Worm (Caenorhabditis elegans) whole organism, L2 larva: ENCODE results near the gene C47A4.3.
A peak's percentile ranks its signal among the peaks of the same experiment; 100 is the strongest.

Source experiments
- F13H6.1 ChIP-seq: sonication (generic microtip); optimal IDR thresholded peaks from 2 replicates; lab custom pipeline; 2016; ENCODE audit warnings: missing genetic modification characterization, missing compliant biosample characterization
- R02D3.7 ChIP-seq: fragments of 150-350 bp; optimal IDR thresholded peaks from 2 replicates; lab custom pipeline; 2014; ENCODE audit warnings: missing biosample characterization, missing genetic modification characterization
- ZK546.5 ChIP-seq: sonication (generic microtip); optimal IDR thresholded peaks from 2 replicates; lab custom pipeline; 2017; ENCODE audit warnings: missing biosample characterization, missing genetic modification characterization
- alr-1 ChIP-seq: fragments of 150-350 bp; optimal IDR thresholded peaks from 2 replicates; lab custom pipeline; 2014; ENCODE audit warnings: missing biosample characterization, missing genetic modification characterization
- ama-1 ChIP-seq: fragments of 150-350 bp; optimal IDR thresholded peaks from 2 replicates; lab custom pipeline; 2018; ENCODE audit warnings: inconsistent platforms
- ceh-82 ChIP-seq: fragments of 150-350 bp; optimal IDR thresholded peaks from 2 replicates; lab custom pipeline; 2014; ENCODE audit warnings: missing biosample characterization, missing genetic modification characterization
- dmd-4 ChIP-seq: sonication (generic microtip); optimal IDR thresholded peaks from 2 replicates; lab custom pipeline; 2017; ENCODE audit warnings: missing biosample characterization, missing genetic modification characterization
- fos-1 ChIP-seq: fragments of 150-350 bp; optimal IDR thresholded peaks from 2 replicates; lab custom pipeline; 2014; ENCODE audit warnings: missing biosample characterization, missing genetic modification characterization
- gmeb-1 ChIP-seq: fragments of 150-350 bp; optimal IDR thresholded peaks from 2 replicates; lab custom pipeline; 2014; ENCODE audit warnings: missing biosample characterization, missing genetic modification characterization
- lin-11 ChIP-seq: fragments of 150-350 bp; sonication (generic microtip); optimal IDR thresholded peaks from 2 replicates; lab custom pipeline; 2014; ENCODE audit warnings: missing biosample characterization, missing genetic modification characterization, inconsistent platforms, mixed read lengths
- lin-39 ChIP-seq: fragments of 150-350 bp; optimal IDR thresholded peaks from 2 replicates; lab custom pipeline; 2014; ENCODE audit warnings: missing biosample characterization, missing genetic modification reagents, missing genetic modification characterization
- lsy-2 ChIP-seq, 2 experiments: fragments of 150-350 bp in 1 of 2; sonication (generic microtip) in 1 of 2; optimal IDR thresholded peaks; 2 replicates each; lab custom pipeline; 2014 to 2017; ENCODE audit warnings: missing biosample characterization in 2 of 2, missing genetic modification characterization in 2 of 2
- mab-5 ChIP-seq: fragments of 150-350 bp; optimal IDR thresholded peaks from 2 replicates; lab custom pipeline; 2014; ENCODE audit warnings: missing biosample characterization, missing genetic modification characterization
- mbf-1 ChIP-seq: sonication (generic microtip); optimal IDR thresholded peaks from 2 replicates; lab custom pipeline; 2017; ENCODE audit warnings: missing biosample characterization, missing genetic modification characterization
- nhr-10 ChIP-seq: sonication (generic microtip); optimal IDR thresholded peaks from 2 replicates; lab custom pipeline; 2017; ENCODE audit warnings: missing biosample characterization, missing genetic modification characterization
- nhr-11 ChIP-seq: fragments of 150-350 bp; optimal IDR thresholded peaks from 2 replicates; lab custom pipeline; 2014; ENCODE audit warnings: missing biosample characterization, missing genetic modification characterization
- nhr-12 ChIP-seq: fragments of 150-350 bp; optimal IDR thresholded peaks from 2 replicates; lab custom pipeline; 2014; ENCODE audit warnings: missing biosample characterization, missing genetic modification characterization
- nhr-129 ChIP-seq: fragments of 150-350 bp; optimal IDR thresholded peaks from 2 replicates; lab custom pipeline; 2014; ENCODE audit warnings: missing biosample characterization, missing genetic modification characterization
- nhr-21 ChIP-seq: fragments of 150-350 bp; optimal IDR thresholded peaks from 2 replicates; lab custom pipeline; 2014; ENCODE audit warnings: missing biosample characterization, missing genetic modification characterization
- nhr-23 ChIP-seq: fragments of 150-350 bp; optimal IDR thresholded peaks from 2 replicates; lab custom pipeline; 2014; ENCODE audit warnings: missing biosample characterization, missing genetic modification reagents, missing genetic modification characterization
- nhr-237 ChIP-seq: fragments of 150-350 bp; optimal IDR thresholded peaks from 2 replicates; lab custom pipeline; 2014; ENCODE audit warnings: missing biosample characterization, missing genetic modification characterization
- nhr-25 ChIP-seq: fragments of 150-350 bp; sonication (generic microtip); optimal IDR thresholded peaks from 3 replicates; lab custom pipeline; 2014; ENCODE audit warnings: missing biosample characterization, missing genetic modification characterization
- nhr-6 ChIP-seq: fragments of 150-350 bp; optimal IDR thresholded peaks from 2 replicates; lab custom pipeline; 2014; ENCODE audit warnings: missing biosample characterization, missing genetic modification characterization
- nhr-77 ChIP-seq: fragments of 150-350 bp; optimal IDR thresholded peaks from 2 replicates; lab custom pipeline; 2014; ENCODE audit warnings: missing biosample characterization, missing genetic modification characterization
- sem-4 ChIP-seq: fragments of 150-350 bp; optimal IDR thresholded peaks from 2 replicates; lab custom pipeline; 2014; ENCODE audit warnings: missing biosample characterization, missing genetic modification reagents, missing genetic modification characterization
- skn-1 ChIP-seq: sonication (generic microtip); optimal IDR thresholded peaks from 2 replicates; lab custom pipeline; 2017; ENCODE audit warnings: missing biosample characterization, missing genetic modification characterization
- sma-3 ChIP-seq: sonication (generic microtip); optimal IDR thresholded peaks from 2 replicates; lab custom pipeline; 2016; ENCODE audit warnings: missing genetic modification reagents, missing genetic modification characterization, missing compliant biosample characterization
- snpc-4 ChIP-seq: fragments of 150-350 bp; optimal IDR thresholded peaks from 2 replicates; lab custom pipeline; 2014; ENCODE audit warnings: missing biosample characterization, missing genetic modification characterization
- unc-55 ChIP-seq: fragments of 150-350 bp; sonication (generic microtip); optimal IDR thresholded peaks from 3 replicates; lab custom pipeline; 2014; ENCODE audit warnings: missing biosample characterization, missing genetic modification reagents, missing genetic modification characterization
- zag-1 ChIP-seq: fragments of 150-350 bp; optimal IDR thresholded peaks from 2 replicates; lab custom pipeline; 2014; ENCODE audit warnings: missing biosample characterization, missing genetic modification characterization
- ztf-1 ChIP-seq: fragments of 200-800 bp; sonication (Bioruptor generic); conservative IDR thresholded peaks from 2 replicates; pipeline ENCODE4 v1.3.6; 2022; ENCODE audit warnings: missing genetic modification characterization, missing compliant biosample characterization
- ztf-11 ChIP-seq: sonication (generic microtip); optimal IDR thresholded peaks from 2 replicates; lab custom pipeline; 2017; ENCODE audit warnings: missing biosample characterization, missing genetic modification characterization
- ztf-4 ChIP-seq: fragments of 150-350 bp; optimal IDR thresholded peaks from 2 replicates; lab custom pipeline; 2014; ENCODE audit warnings: missing biosample characterization, missing genetic modification characterization

C47A4.3 gene

ce11 chrIV:13776745-13777144 lies 34.6 kb upstream of the C47A4.3 start:
- TF ChIP-seq ztf-1 (GFP tag; lab: Robert Waterston, UW) (no peak), nhr-10 (tag; lab: Kevin White, UChicago) (no peak), nhr-21 (tag; lab: Kevin White, UChicago) (no peak), ztf-4 (tag; lab: Kevin White, UChicago) (no peak)

- TF ChIP-seq fos-1 (tag; lab: Kevin White, UChicago), result no peak
- no peak for TF ChIP-seq nhr-25
- TF ChIP-seq F13H6.1 (tag; lab: Kevin White, UChicago), result no peak
- TF ChIP-seq sem-4 (tag; lab: Kevin White, UChicago), result no peak
Observed at ce11 chrIV:13776115-13776514, 34.0 kb upstream of the C47A4.3 start, which contains the start of gene Y45F10D.16. Gene Y45F10D.16, plus strand, starts transcription at chrIV:13776415.

ce11 chrIV:13774578-13774977 lies 32.4 kb upstream of the C47A4.3 start, which contains the start of gene Y45F10D.2:
Gene Y45F10D.2, minus strand, starts transcription at chrIV:13774678.
- TF ChIP-seq sma-3 (no peak), nhr-129 (tag; lab: Kevin White, UChicago) (no peak), gmeb-1 (tag; lab: Kevin White, UChicago) (no peak), unc-55 (GFP tag; lab: Kevin White, UChicago) (no peak), nhr-11 (tag; lab: Kevin White, UChicago) (no peak), ceh-82 (tag; lab: Kevin White, UChicago) (no peak), nhr-12 (tag; lab: Kevin White, UChicago) (no peak), lin-11 (no peak), zag-1 (tag; lab: Kevin White, UChicago) (no peak), nhr-77 (tag; lab: Kevin White, UChicago) (no peak), sem-4 (tag; lab: Kevin White, UChicago) (no peak), ztf-11 (tag; lab: Kevin White, UChicago) (no peak), mab-5 (tag; lab: Kevin White, UChicago) (no peak), alr-1 (tag; lab: Kevin White, UChicago) (no peak), skn-1 (tag; lab: Kevin White, UChicago) (no peak), mbf-1 (no peak)

DNA sequence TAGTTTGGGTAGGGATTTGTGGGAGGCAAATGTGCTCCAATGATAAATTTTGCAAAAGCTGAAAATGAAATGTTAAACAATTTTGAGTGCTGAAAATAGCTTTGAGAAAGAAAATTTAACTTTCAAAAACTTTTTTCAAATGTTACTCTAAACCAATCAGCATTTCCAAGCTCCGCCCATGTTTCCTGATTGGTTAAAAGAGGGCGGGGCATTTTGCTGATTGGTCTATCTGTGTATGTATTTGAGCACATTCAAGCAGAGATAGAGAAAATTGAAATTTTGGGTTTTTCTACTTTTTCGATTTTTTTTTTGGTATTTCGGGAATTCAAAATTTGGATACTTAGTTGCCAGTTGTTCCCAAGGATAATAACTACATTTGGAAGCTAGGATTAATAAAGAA lies 22.6 kb upstream of the C47A4.3 start:
- TF ChIP-seq nhr-77 (tag; lab: Kevin White, UChicago) (no peak), ztf-11 (tag; lab: Kevin White, UChicago) (no peak), ztf-4 (tag; lab: Kevin White, UChicago) (no peak), lsy-2 (tag; optimal IDR thresholded peaks at IDR 0.05; lab: Kevin White, UChicago) (no peak), snpc-4 (no peak)
- TF ChIP-seq, all 48 proteins: peak for 0

ce11 chrIV:13763449-13763848 lies 21.3 kb upstream of the C47A4.3 start:
- peak; percentile 8 for TF ChIP-seq unc-55 (GFP tag; lab: Kevin White, UChicago)
- no peak for TF ChIP-seq nhr-23 (tag; lab: Kevin White, UChicago)

DNA sequence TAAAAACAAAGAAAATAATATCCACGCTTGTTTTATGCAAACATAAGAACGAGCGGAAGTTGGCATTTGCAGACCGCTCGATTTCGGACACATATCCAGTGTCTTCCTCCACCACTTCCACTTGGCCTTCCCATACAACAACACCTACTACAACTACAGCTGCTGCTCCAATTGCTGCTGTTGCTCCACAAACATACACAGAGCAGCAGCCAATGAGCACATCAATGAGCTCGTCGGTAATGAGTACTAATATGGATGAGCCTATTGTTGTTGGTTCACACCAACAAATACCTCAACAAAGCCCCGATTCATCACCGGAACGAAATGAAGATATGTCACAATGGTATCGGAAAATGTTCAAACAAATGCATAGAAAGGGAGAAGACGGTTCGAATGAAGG lies 13.5 kb upstream of the C47A4.3 start:
- no peak for TF ChIP-seq ama-1 (lab: Kevin White, UChicago)
- no peak for TF ChIP-seq nhr-6 (tag; lab: Kevin White, UChicago)
- TF ChIP-seq R02D3.7 (tag; lab: Kevin White, UChicago), result no peak
- TF ChIP-seq nhr-77 (tag; lab: Kevin White, UChicago), result no peak
- no peak for TF ChIP-seq nhr-21 (tag; lab: Kevin White, UChicago)
- no peak for TF ChIP-seq ztf-11 (tag; lab: Kevin White, UChicago)
- TF ChIP-seq alr-1 (tag; lab: Kevin White, UChicago), result no peak
- no peak for TF ChIP-seq dmd-4 (tag; lab: Kevin White, UChicago)
- no peak for TF ChIP-seq zag-1 (tag; lab: Kevin White, UChicago)
- no peak for TF ChIP-seq ZK546.5 (tag; lab: Kevin White, UChicago)

DNA sequence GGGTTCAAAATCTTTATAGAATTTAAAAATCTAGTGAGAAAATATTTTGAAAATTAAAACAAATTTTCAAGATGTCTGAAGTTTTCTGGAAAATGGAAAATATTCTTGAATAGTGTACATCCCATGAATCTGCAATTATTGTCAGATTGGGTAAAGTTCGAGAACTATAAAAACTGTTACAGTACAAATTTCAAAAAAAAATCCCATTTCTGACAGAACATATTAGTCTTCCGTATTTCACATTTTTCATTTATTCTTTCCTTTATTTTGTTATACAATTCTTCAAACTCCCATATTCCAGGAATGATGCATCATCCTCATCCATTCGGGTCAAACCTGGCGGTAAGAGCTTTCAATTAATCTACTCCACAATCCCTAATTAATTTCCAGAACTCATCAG lies 7.9 kb upstream of the C47A4.3 start, which contains the start of gene sorb-1:
sorb-1 (plus strand) TSS at position 301 of the 400 bp plus-strand sequence.
- TF ChIP-seq lin-39 (tag; lab: Kevin White, UChicago) (no peak), ama-1 (lab: Kevin White, UChicago) (no peak), lin-11 (no peak), nhr-237 (tag; lab: Kevin White, UChicago) (no peak)
- TF ChIP-seq, all 48 proteins: peak for 0
